Worm (Caenorhabditis elegans) whole organism, young adult: ENCODE results near the gene M163.21.

Experiments used
- B0261.1 ChIP-seq: sonication (generic microtip); optimal IDR thresholded peaks from 2 replicates; lab custom pipeline; 2016; ENCODE audit warnings: mild to moderate bottlenecking, missing genetic modification characterization, moderate library complexity, missing compliant biosample characterization
- C17E4.6 ChIP-seq: fragments of 200-800 bp; sonication (Bioruptor generic); IDR thresholded peaks from 2 replicates; pipeline ENCODE4 v1.3.6; 2022; ENCODE audit warnings: missing genetic modification reagents, missing genetic modification characterization, missing compliant biosample characterization
- K11D2.4 ChIP-seq: fragments of 200-800 bp; sonication (Bioruptor generic); IDR thresholded peaks from 2 replicates; pipeline ENCODE4 v1.3.6; 2022; ENCODE audit warnings: missing genetic modification reagents, missing genetic modification characterization, missing compliant biosample characterization
- K12H6.12 ChIP-seq: fragments of 200-800 bp; sonication (Bioruptor generic); optimal IDR thresholded peaks from 2 replicates; lab custom pipeline; 2018; ENCODE audit warnings: mild to moderate bottlenecking, missing genetic modification characterization, missing compliant biosample characterization
- Y53G8AR.9 ChIP-seq: fragments of 200-800 bp; sonication (Bioruptor generic); conservative IDR thresholded peaks from 2 replicates; pipeline ENCODE4 v1.3.6; 2022; ENCODE audit warnings: missing genetic modification reagents, missing genetic modification characterization, missing compliant biosample characterization
- Y56A3A.18 ChIP-seq: fragments of 200-800 bp; sonication (Bioruptor generic); IDR thresholded peaks from 2 replicates; pipeline ENCODE4 v1.3.6; 2022; ENCODE audit warnings: missing genetic modification reagents, missing genetic modification characterization, missing compliant biosample characterization
- atf-7 ChIP-seq: sonication (generic microtip); optimal IDR thresholded peaks from 2 replicates; lab custom pipeline; 2017; ENCODE audit warnings: mild to moderate bottlenecking, missing genetic modification characterization, missing compliant biosample characterization
- attf-3 ChIP-seq: fragments of 200-800 bp; sonication (Bioruptor generic); conservative IDR thresholded peaks from 2 replicates; pipeline ENCODE4 v1.3.6; 2022; ENCODE audit warnings: missing genetic modification reagents, missing genetic modification characterization, missing compliant biosample characterization
- attf-5 ChIP-seq: fragments of 200-800 bp; sonication (Bioruptor generic); optimal IDR thresholded peaks from 2 replicates; lab custom pipeline; 2018; ENCODE audit warnings: mild to moderate bottlenecking, missing genetic modification characterization, missing compliant biosample characterization
- attf-6 ChIP-seq: fragments of 200-800 bp; sonication (Bioruptor generic); IDR thresholded peaks from 2 replicates; pipeline ENCODE4 v1.3.6; 2022; ENCODE audit warnings: missing genetic modification reagents, missing genetic modification characterization, missing compliant biosample characterization
- ccch-3 ChIP-seq: fragments of 200-800 bp; sonication (Bioruptor generic); optimal IDR thresholded peaks from 2 replicates; lab custom pipeline; 2018; ENCODE audit warnings: mild to moderate bottlenecking, missing genetic modification characterization, missing compliant biosample characterization
- ceh-40 ChIP-seq: fragments of 200-800 bp; sonication (Bioruptor generic); IDR thresholded peaks from 2 replicates; pipeline ENCODE4 v1.3.6; 2022; ENCODE audit warnings: missing genetic modification characterization, missing compliant biosample characterization
- die-1 ChIP-seq: sonication (generic microtip); optimal IDR thresholded peaks from 2 replicates; lab custom pipeline; 2016; ENCODE audit warnings: missing genotype, mild to moderate bottlenecking, missing genetic modification characterization, missing compliant biosample characterization
- dox-1 ChIP-seq: fragments of 200-800 bp; sonication (Bioruptor generic); IDR thresholded peaks from 2 replicates; pipeline ENCODE4 v1.3.6; 2022; ENCODE audit warnings: missing genetic modification reagents, missing genetic modification characterization, missing compliant biosample characterization
- dpl-1 ChIP-seq: fragments of 150-350 bp; optimal IDR thresholded peaks from 2 replicates; lab custom pipeline; 2014; ENCODE audit warnings: missing biosample characterization, missing genetic modification reagents, missing genetic modification characterization
- egl-18 ChIP-seq: fragments of 200-800 bp; sonication (Bioruptor generic); IDR thresholded peaks from 2 replicates; pipeline ENCODE4 v1.3.6; 2022; ENCODE audit warnings: missing genetic modification reagents, missing genetic modification characterization, missing compliant biosample characterization
- ekl-4 ChIP-seq: fragments of 200-800 bp; sonication (Bioruptor generic); IDR thresholded peaks from 2 replicates; pipeline ENCODE4 v1.3.6; 2022; ENCODE audit warnings: missing genetic modification reagents, missing genetic modification characterization, missing compliant biosample characterization
- ets-4 ChIP-seq: fragments of 200-800 bp; sonication (Bioruptor generic); optimal IDR thresholded peaks from 2 replicates; lab custom pipeline; 2018; ENCODE audit warnings: mild to moderate bottlenecking, missing genetic modification characterization, missing compliant biosample characterization
- gei-17 ChIP-seq: fragments of 200-800 bp; sonication (Bioruptor generic); optimal IDR thresholded peaks from 2 replicates; lab custom pipeline; 2018; ENCODE audit warnings: mild to moderate bottlenecking, missing genetic modification characterization, missing compliant biosample characterization
- him-1 ChIP-seq: sonication (generic microtip); optimal IDR thresholded peaks from 2 replicates; lab custom pipeline; 2016; ENCODE audit warnings: missing genotype, missing genetic modification reagents, missing genetic modification characterization, missing compliant biosample characterization
- hmg-20 ChIP-seq: fragments of 200-800 bp; sonication (Bioruptor generic); IDR thresholded peaks from 2 replicates; pipeline ENCODE4 v1.3.6; 2022; ENCODE audit warnings: missing genetic modification reagents, missing genetic modification characterization, missing compliant biosample characterization
- hrde-1 ChIP-seq: sonication (generic microtip); optimal IDR thresholded peaks from 2 replicates; lab custom pipeline; 2016; ENCODE audit warnings: missing genetic modification characterization, mild to moderate bottlenecking, missing compliant biosample characterization, moderate library complexity, missing genotype, missing genetic modification reagents, borderline replicate concordance
- hsf-1 ChIP-seq: fragments of 200-800 bp; sonication (Bioruptor generic); IDR thresholded peaks from 2 replicates; pipeline ENCODE4 v1.3.6; 2022; ENCODE audit warnings: missing genetic modification reagents, missing genetic modification characterization, missing compliant biosample characterization
- let-526 ChIP-seq: fragments of 200-800 bp; sonication (Bioruptor generic); IDR thresholded peaks from 2 replicates; pipeline ENCODE4 v1.3.6; 2022; ENCODE audit warnings: missing genetic modification reagents, missing genetic modification characterization, missing compliant biosample characterization
- let-607 ChIP-seq, 2 experiments: fragments of 200-800 bp in 1 of 2; sonication (Bioruptor generic) in 1 of 2; sonication (generic microtip) in 1 of 2; optimal IDR thresholded peaks; 2 replicates each; lab custom pipeline; 2016 to 2018; ENCODE audit warnings: mild to moderate bottlenecking in 2 of 2, missing compliant biosample characterization in 2 of 2, missing genetic modification characterization in 2 of 2, moderate library complexity in 2 of 2, missing genotype in 1 of 2
- lin-26 ChIP-seq: fragments of 200-800 bp; sonication (Bioruptor generic); IDR thresholded peaks from 2 replicates; pipeline ENCODE4 v1.3.6; 2022; ENCODE audit warnings: missing genetic modification reagents, missing genetic modification characterization, missing compliant biosample characterization
- lin-35 ChIP-seq, 3 experiments: fragments of 150-350 bp in 2 of 3; sonication (generic microtip) in 1 of 3; optimal IDR thresholded peaks; 2 replicates each; lab custom pipeline; 2014 to 2018; ENCODE audit warnings: missing biosample characterization in 3 of 3, missing genetic modification characterization in 3 of 3, missing genetic modification reagents in 3 of 3
- lin-40 ChIP-seq: sonication (generic microtip); optimal IDR thresholded peaks from 2 replicates; lab custom pipeline; 2016; ENCODE audit warnings: missing genetic modification characterization, mild to moderate bottlenecking, missing compliant biosample characterization, missing genotype, missing genetic modification reagents
- lin-54 ChIP-seq: fragments of 200-800 bp; sonication (Bioruptor generic); optimal IDR thresholded peaks from 2 replicates; lab custom pipeline; 2018; ENCODE audit warnings: mild to moderate bottlenecking, missing genetic modification characterization, missing compliant biosample characterization
- lsy-27 ChIP-seq: sonication (generic microtip); optimal IDR thresholded peaks from 2 replicates; lab custom pipeline; 2017; ENCODE audit warnings: missing genetic modification characterization, mild to moderate bottlenecking, missing compliant biosample characterization, antibody characterized with exemption, missing genotype, borderline replicate concordance; ENCODE audit not compliant: insufficient read depth
- madf-3 ChIP-seq: fragments of 200-800 bp; sonication (Bioruptor generic); IDR thresholded peaks from 2 replicates; pipeline ENCODE4 v1.3.6; 2022; ENCODE audit warnings: missing genetic modification reagents, missing genetic modification characterization, missing compliant biosample characterization
- madf-6 ChIP-seq: fragments of 200-800 bp; sonication (Bioruptor generic); IDR thresholded peaks from 2 replicates; pipeline ENCODE4 v1.3.6; 2022; ENCODE audit warnings: missing genetic modification reagents, missing genetic modification characterization, missing compliant biosample characterization
- madf-8 ChIP-seq: fragments of 200-800 bp; sonication (Bioruptor generic); conservative IDR thresholded peaks from 2 replicates; pipeline ENCODE4 v1.3.6; 2022; ENCODE audit warnings: missing genetic modification reagents, missing genetic modification characterization, missing compliant biosample characterization
- mes-4 ChIP-seq: sonication (generic microtip); optimal IDR thresholded peaks from 2 replicates; lab custom pipeline; 2016; ENCODE audit warnings: missing genotype, missing genetic modification characterization, missing compliant biosample characterization
- nfya-1 ChIP-seq: sonication (generic microtip); optimal IDR thresholded peaks from 2 replicates; lab custom pipeline; 2017; ENCODE audit warnings: antibody characterized with exemption, missing compliant biosample characterization, missing genetic modification characterization, borderline replicate concordance; ENCODE audit not compliant: insufficient read depth
- nfyb-1 ChIP-seq: fragments of 200-800 bp; sonication (Bioruptor generic); IDR thresholded peaks from 2 replicates; pipeline ENCODE4 v1.3.6; 2022; ENCODE audit warnings: missing genetic modification reagents, missing genetic modification characterization, missing compliant biosample characterization
- nhr-120 ChIP-seq: fragments of 200-800 bp; sonication (Bioruptor generic); IDR thresholded peaks from 2 replicates; pipeline ENCODE4 v1.3.6; 2022; ENCODE audit warnings: missing genetic modification characterization, missing compliant biosample characterization
- nhr-80 ChIP-seq: sonication (generic microtip); optimal IDR thresholded peaks from 2 replicates; lab custom pipeline; 2016; ENCODE audit warnings: missing genetic modification characterization, missing compliant biosample characterization
- nhr-90 ChIP-seq: sonication (generic microtip); optimal IDR thresholded peaks from 2 replicates; lab custom pipeline; 2016; ENCODE audit warnings: missing genotype, mild to moderate bottlenecking, missing genetic modification characterization, missing compliant biosample characterization
- rec-8 ChIP-seq, 2 experiments: sonication (generic microtip); optimal IDR thresholded peaks; 2 replicates each; lab custom pipeline; 2016; ENCODE audit warnings: mild to moderate bottlenecking in 2 of 2, missing genetic modification characterization in 2 of 2, missing genetic modification reagents in 2 of 2, missing genotype in 2 of 2, missing biosample characterization in 1 of 2, missing compliant biosample characterization in 1 of 2, moderate library complexity in 1 of 2
- repo-1 ChIP-seq: sonication (generic microtip); optimal IDR thresholded peaks from 2 replicates; lab custom pipeline; 2017; ENCODE audit warnings: mild to moderate bottlenecking, missing genetic modification characterization, missing compliant biosample characterization
- sea-2 ChIP-seq: fragments of 200-800 bp; sonication (Bioruptor generic); IDR thresholded peaks from 2 replicates; pipeline ENCODE4 v1.3.6; 2022; ENCODE audit warnings: missing genetic modification characterization, missing compliant biosample characterization
- snpc-3.4 ChIP-seq: sonication (generic microtip); optimal IDR thresholded peaks from 2 replicates; lab custom pipeline; 2017; ENCODE audit warnings: missing genetic modification characterization, mild to moderate bottlenecking, missing compliant biosample characterization, antibody characterized with exemption, moderate library complexity, missing genotype, missing genetic modification reagents
- tlf-1 ChIP-seq: fragments of 200-800 bp; sonication (Bioruptor generic); optimal IDR thresholded peaks from 2 replicates; lab custom pipeline; 2018; ENCODE audit warnings: mild to moderate bottlenecking, missing genetic modification characterization, missing compliant biosample characterization
- unc-62 ChIP-seq: fragments of 150-350 bp; optimal IDR thresholded peaks from 2 replicates; lab custom pipeline; 2014; ENCODE audit warnings: missing biosample characterization, missing genetic modification reagents, missing genetic modification characterization
- ztf-25 ChIP-seq: fragments of 200-800 bp; sonication (Bioruptor generic); IDR thresholded peaks from 2 replicates; pipeline ENCODE4 v1.3.6; 2022; ENCODE audit warnings: missing genetic modification reagents, missing genetic modification characterization, missing compliant biosample characterization
- ztf-26 ChIP-seq: sonication (generic microtip); optimal IDR thresholded peaks from 2 replicates; lab custom pipeline; 2017; ENCODE audit warnings: missing genetic modification characterization, missing compliant biosample characterization

Gene M163.21

ce11 chrX:14478743-14479428 lies 12.3 kb downstream of the M163.21 start, which contains the start of gene M163.11 (continued):
- TF ChIP-seq him-1 (tag; lab: Kevin White, UChicago): peak; percentile 14
- TF ChIP-seq nhr-120: no peak
- peak; percentile 44; the same call in 1 of the 2 replicates for TF ChIP-seq madf-6 (GFP tag; lab: Robert Waterston, UW)
- TF ChIP-seq attf-3 (GFP tag; lab: Robert Waterston, UW): 0 out of 2 replicates have a peak, but pooled peaks have one; percentile 17
- peak; percentile 67; the same call in 1 of the 2 replicates for TF ChIP-seq hmg-20 (GFP tag; lab: Robert Waterston, UW)
- peak; percentile 82 for TF ChIP-seq nfyb-1 (GFP tag; lab: Robert Waterston, UW)
- no peak for TF ChIP-seq ets-4
- no peak for TF ChIP-seq K12H6.12 (tag; lab: Kevin White, UChicago)
- TF ChIP-seq rec-8 (tag; optimal IDR thresholded peaks at IDR 0.05; lab: Kevin White, UChicago): peak; percentile 55 to 57
- peak; percentile 7 for TF ChIP-seq attf-5 (GFP tag; lab: Kevin White, UChicago)
- TF ChIP-seq lin-35 (GFP tag; optimal IDR thresholded peaks at IDR 0.05; lab: Kevin White, UChicago): peak in 1 of 3 experiments; percentile 62
- TF ChIP-seq attf-6 (GFP tag; lab: Robert Waterston, UW): 0 out of 2 replicates have a peak, but pooled peaks have one; percentile 25
- no peak for TF ChIP-seq atf-7
- no peak for TF ChIP-seq hsf-1
- peak; percentile 15 for TF ChIP-seq ztf-26 (tag; lab: Kevin White, UChicago)
- peak; percentile 92 for TF ChIP-seq die-1
- no peak for TF ChIP-seq sea-2
- 0 out of 2 replicates have a peak, but pooled peaks have one; percentile 55 for TF ChIP-seq ekl-4 (GFP tag; lab: Robert Waterston, UW)
- peak; percentile 8 for TF ChIP-seq nhr-80 (tag; lab: Kevin White, UChicago)
- peak; percentile 46 for TF ChIP-seq lin-54 (GFP tag; lab: Kevin White, UChicago)
- peak; percentile 65 for TF ChIP-seq Y56A3A.18 (GFP tag; lab: Robert Waterston, UW)
- TF ChIP-seq madf-3: peak; percentile 80; the same call in 1 of the 2 replicates
- TF ChIP-seq unc-62: no peak
- TF ChIP-seq Y53G8AR.9 (GFP tag; lab: Robert Waterston, UW): no peak
- peak; percentile 56 for TF ChIP-seq lsy-27
- TF ChIP-seq let-607 (tag; optimal IDR thresholded peaks at IDR 0.05; lab: Kevin White, UChicago): peak; percentile 30 to 37
- peak; percentile 86 for TF ChIP-seq ceh-40 (GFP tag; lab: Robert Waterston, UW)
- no peak for TF ChIP-seq hrde-1 (tag; lab: Kevin White, UChicago)
- TF ChIP-seq snpc-3.4 (tag; lab: Kevin White, UChicago): peak; percentile 86
- peak; percentile 96 for TF ChIP-seq lin-26 (GFP tag; lab: Robert Waterston, UW)
- TF ChIP-seq gei-17 (GFP tag; lab: Kevin White, UChicago): no peak
- TF ChIP-seq madf-8 (GFP tag; lab: Robert Waterston, UW): no peak
- TF ChIP-seq dpl-1 (GFP tag; lab: Kevin White, UChicago): no peak
- TF ChIP-seq C17E4.6 (GFP tag; lab: Robert Waterston, UW): no peak
- no peak for TF ChIP-seq ccch-3 (GFP tag; lab: Kevin White, UChicago)
- TF ChIP-seq nhr-90 (tag; lab: Kevin White, UChicago): peak; percentile 86
- peak; percentile 15 for TF ChIP-seq tlf-1 (GFP tag; lab: Kevin White, UChicago)
- TF ChIP-seq repo-1 (tag; lab: Kevin White, UChicago): peak; percentile 38
- peak; percentile 11 for TF ChIP-seq lin-40
- TF ChIP-seq let-526: no peak
- no peak for TF ChIP-seq nfya-1 (tag; lab: Kevin White, UChicago)
- no peak for TF ChIP-seq K11D2.4 (GFP tag; lab: Robert Waterston, UW)
- TF ChIP-seq egl-18: no peak
- TF ChIP-seq ztf-25 (GFP tag; lab: Robert Waterston, UW): no peak
- TF ChIP-seq dox-1 (GFP tag; lab: Robert Waterston, UW): peak; percentile 75
- peak; percentile 82 for TF ChIP-seq B0261.1 (tag; lab: Kevin White, UChicago)
- peak; percentile 61 for TF ChIP-seq mes-4 (tag; lab: Kevin White, UChicago)
